Worm (Caenorhabditis elegans) whole organism, L2 larva: ENCODE results near the gene msp-56.

Source experiments
- C34F6.9 ChIP-seq: fragments of 150-350 bp; optimal IDR thresholded peaks from 2 replicates; lab custom pipeline; 2014; ENCODE audit warnings: missing biosample characterization, missing genetic modification characterization
- F13H6.1 ChIP-seq: sonication (generic microtip); optimal IDR thresholded peaks from 2 replicates; lab custom pipeline; 2016; ENCODE audit warnings: missing genetic modification characterization, missing compliant biosample characterization
- R02D3.7 ChIP-seq: fragments of 150-350 bp; optimal IDR thresholded peaks from 2 replicates; lab custom pipeline; 2014; ENCODE audit warnings: missing biosample characterization, missing genetic modification characterization
- Y55F3AM.14 ChIP-seq: fragments of 200-800 bp; sonication (Bioruptor generic); optimal IDR thresholded peaks from 2 replicates; lab custom pipeline; 2018; ENCODE audit warnings: mild to moderate bottlenecking, missing genetic modification characterization, missing compliant biosample characterization
- ZK546.5 ChIP-seq: sonication (generic microtip); optimal IDR thresholded peaks from 2 replicates; lab custom pipeline; 2017; ENCODE audit warnings: missing biosample characterization, missing genetic modification characterization
- alr-1 ChIP-seq: fragments of 150-350 bp; optimal IDR thresholded peaks from 2 replicates; lab custom pipeline; 2014; ENCODE audit warnings: missing biosample characterization, missing genetic modification characterization
- aly-2 ChIP-seq: fragments of 150-350 bp; optimal IDR thresholded peaks from 2 replicates; lab custom pipeline; 2014; ENCODE audit warnings: missing biosample characterization, missing genetic modification characterization
- ama-1 ChIP-seq: fragments of 150-350 bp; optimal IDR thresholded peaks from 2 replicates; lab custom pipeline; 2018; ENCODE audit warnings: inconsistent platforms
- blmp-1 ChIP-seq: sonication (generic microtip); optimal IDR thresholded peaks from 2 replicates; lab custom pipeline; 2017; ENCODE audit warnings: missing genetic modification characterization, mild to moderate bottlenecking, missing compliant biosample characterization, antibody characterized with exemption, moderate library complexity; ENCODE audit not compliant: insufficient read depth
- ceh-16 ChIP-seq: fragments of 150-350 bp; optimal IDR thresholded peaks from 2 replicates; lab custom pipeline; 2014; ENCODE audit warnings: missing biosample characterization, missing genetic modification characterization
- ceh-82 ChIP-seq: fragments of 150-350 bp; optimal IDR thresholded peaks from 2 replicates; lab custom pipeline; 2014; ENCODE audit warnings: missing biosample characterization, missing genetic modification characterization
- crh-2 ChIP-seq: sonication (generic microtip); optimal IDR thresholded peaks from 2 replicates; lab custom pipeline; 2017; ENCODE audit warnings: missing biosample characterization, missing genetic modification characterization
- dmd-4 ChIP-seq: sonication (generic microtip); optimal IDR thresholded peaks from 2 replicates; lab custom pipeline; 2017; ENCODE audit warnings: missing biosample characterization, missing genetic modification characterization
- egl-27 ChIP-seq: sonication (generic microtip); optimal IDR thresholded peaks from 3 replicates; lab custom pipeline; 2017; ENCODE audit warnings: missing biosample characterization, missing genetic modification reagents, missing genetic modification characterization
- elt-1 ChIP-seq: fragments of 150-350 bp; optimal IDR thresholded peaks from 2 replicates; lab custom pipeline; 2014; ENCODE audit warnings: missing biosample characterization, missing genetic modification characterization
- fos-1 ChIP-seq: fragments of 150-350 bp; optimal IDR thresholded peaks from 2 replicates; lab custom pipeline; 2014; ENCODE audit warnings: missing biosample characterization, missing genetic modification characterization
- gmeb-1 ChIP-seq: fragments of 150-350 bp; optimal IDR thresholded peaks from 2 replicates; lab custom pipeline; 2014; ENCODE audit warnings: missing biosample characterization, missing genetic modification characterization
- lin-11 ChIP-seq: fragments of 150-350 bp; sonication (generic microtip); optimal IDR thresholded peaks from 2 replicates; lab custom pipeline; 2014; ENCODE audit warnings: missing biosample characterization, missing genetic modification characterization, inconsistent platforms, mixed read lengths
- lin-13 ChIP-seq: fragments of 150-350 bp; optimal IDR thresholded peaks from 2 replicates; lab custom pipeline; 2014; ENCODE audit warnings: missing biosample characterization, missing genetic modification reagents, missing genetic modification characterization
- lin-39 ChIP-seq: fragments of 150-350 bp; optimal IDR thresholded peaks from 2 replicates; lab custom pipeline; 2014; ENCODE audit warnings: missing biosample characterization, missing genetic modification reagents, missing genetic modification characterization
- lsy-2 ChIP-seq, 2 experiments: fragments of 150-350 bp in 1 of 2; sonication (generic microtip) in 1 of 2; optimal IDR thresholded peaks; 2 replicates each; lab custom pipeline; 2014 to 2017; ENCODE audit warnings: missing biosample characterization in 2 of 2, missing genetic modification characterization in 2 of 2
- mab-5 ChIP-seq: fragments of 150-350 bp; optimal IDR thresholded peaks from 2 replicates; lab custom pipeline; 2014; ENCODE audit warnings: missing biosample characterization, missing genetic modification characterization
- mbf-1 ChIP-seq: sonication (generic microtip); optimal IDR thresholded peaks from 2 replicates; lab custom pipeline; 2017; ENCODE audit warnings: missing biosample characterization, missing genetic modification characterization
- mdl-1 ChIP-seq, 2 experiments: fragments of 150-350 bp in 1 of 2; sonication (generic microtip) in 1 of 2; optimal IDR thresholded peaks; 2 replicates each; lab custom pipeline; 2017; ENCODE audit warnings: missing biosample characterization in 2 of 2, missing genetic modification characterization in 2 of 2
- nhr-10 ChIP-seq: sonication (generic microtip); optimal IDR thresholded peaks from 2 replicates; lab custom pipeline; 2017; ENCODE audit warnings: missing biosample characterization, missing genetic modification characterization
- nhr-11 ChIP-seq: fragments of 150-350 bp; optimal IDR thresholded peaks from 2 replicates; lab custom pipeline; 2014; ENCODE audit warnings: missing biosample characterization, missing genetic modification characterization
- nhr-12 ChIP-seq: fragments of 150-350 bp; optimal IDR thresholded peaks from 2 replicates; lab custom pipeline; 2014; ENCODE audit warnings: missing biosample characterization, missing genetic modification characterization
- nhr-129 ChIP-seq: fragments of 150-350 bp; optimal IDR thresholded peaks from 2 replicates; lab custom pipeline; 2014; ENCODE audit warnings: missing biosample characterization, missing genetic modification characterization
- nhr-21 ChIP-seq: fragments of 150-350 bp; optimal IDR thresholded peaks from 2 replicates; lab custom pipeline; 2014; ENCODE audit warnings: missing biosample characterization, missing genetic modification characterization
- nhr-23 ChIP-seq: fragments of 150-350 bp; optimal IDR thresholded peaks from 2 replicates; lab custom pipeline; 2014; ENCODE audit warnings: missing biosample characterization, missing genetic modification reagents, missing genetic modification characterization
- nhr-237 ChIP-seq: fragments of 150-350 bp; optimal IDR thresholded peaks from 2 replicates; lab custom pipeline; 2014; ENCODE audit warnings: missing biosample characterization, missing genetic modification characterization
- nhr-25 ChIP-seq: fragments of 150-350 bp; sonication (generic microtip); optimal IDR thresholded peaks from 3 replicates; lab custom pipeline; 2014; ENCODE audit warnings: missing biosample characterization, missing genetic modification characterization
- peb-1 ChIP-seq: fragments of 150-350 bp; optimal IDR thresholded peaks from 2 replicates; lab custom pipeline; 2014; ENCODE audit warnings: missing biosample characterization, missing genetic modification characterization
- sem-4 ChIP-seq: fragments of 150-350 bp; optimal IDR thresholded peaks from 2 replicates; lab custom pipeline; 2014; ENCODE audit warnings: missing biosample characterization, missing genetic modification reagents, missing genetic modification characterization
- skn-1 ChIP-seq: sonication (generic microtip); optimal IDR thresholded peaks from 2 replicates; lab custom pipeline; 2017; ENCODE audit warnings: missing biosample characterization, missing genetic modification characterization
- sma-3 ChIP-seq: sonication (generic microtip); optimal IDR thresholded peaks from 2 replicates; lab custom pipeline; 2016; ENCODE audit warnings: missing genetic modification reagents, missing genetic modification characterization, missing compliant biosample characterization
- sma-9 ChIP-seq, 2 experiments: fragments of 150-350 bp in 1 of 2; sonication (generic microtip) in 1 of 2; optimal IDR thresholded peaks; 2 replicates each; lab custom pipeline; 2014 to 2016; ENCODE audit warnings: missing genetic modification characterization in 2 of 2, mild to moderate bottlenecking in 1 of 2, missing biosample characterization in 1 of 2, missing compliant biosample characterization in 1 of 2, missing genetic modification reagents in 1 of 2, moderate library complexity in 1 of 2
- snpc-4 ChIP-seq: fragments of 150-350 bp; optimal IDR thresholded peaks from 2 replicates; lab custom pipeline; 2014; ENCODE audit warnings: missing biosample characterization, missing genetic modification characterization
- unc-39 ChIP-seq: fragments of 150-350 bp; optimal IDR thresholded peaks from 2 replicates; lab custom pipeline; 2014; ENCODE audit warnings: missing biosample characterization, missing genetic modification characterization
- unc-55 ChIP-seq: fragments of 150-350 bp; sonication (generic microtip); optimal IDR thresholded peaks from 3 replicates; lab custom pipeline; 2014; ENCODE audit warnings: missing biosample characterization, missing genetic modification reagents, missing genetic modification characterization
- zag-1 ChIP-seq: fragments of 150-350 bp; optimal IDR thresholded peaks from 2 replicates; lab custom pipeline; 2014; ENCODE audit warnings: missing biosample characterization, missing genetic modification characterization
- ztf-1 ChIP-seq: fragments of 200-800 bp; sonication (Bioruptor generic); conservative IDR thresholded peaks from 2 replicates; pipeline ENCODE4 v1.3.6; 2022; ENCODE audit warnings: missing genetic modification characterization, missing compliant biosample characterization
- ztf-11 ChIP-seq: sonication (generic microtip); optimal IDR thresholded peaks from 2 replicates; lab custom pipeline; 2017; ENCODE audit warnings: missing biosample characterization, missing genetic modification characterization
- ztf-4 ChIP-seq: fragments of 150-350 bp; optimal IDR thresholded peaks from 2 replicates; lab custom pipeline; 2014; ENCODE audit warnings: missing biosample characterization, missing genetic modification characterization

The msp-56 gene

ce11 chrIV:9875646-9876045 is 34.3 kb downstream of the msp-56 start:
- TF ChIP-seq fos-1 (peak; percentile 95), ztf-4 (tag; lab: Kevin White, UChicago) (peak; percentile 45), nhr-129 (tag; lab: Kevin White, UChicago) (peak; percentile 37), Y55F3AM.14 (GFP tag; lab: Kevin White, UChicago) (no peak), lsy-2 (tag; optimal IDR thresholded peaks at IDR 0.05; lab: Kevin White, UChicago) (peak in 1 of 2 experiments; percentile 38), mab-5 (no peak), dmd-4 (no peak), crh-2 (tag; lab: Kevin White, UChicago) (peak; percentile 53), snpc-4 (tag; lab: Kevin White, UChicago) (no peak), sma-9 (GFP tag; optimal IDR thresholded peaks at IDR 0.05; lab: Kevin White, UChicago) (peak; percentile 91), sma-9 (tag; optimal IDR thresholded peaks at IDR 0.05; lab: Kevin White, UChicago) (no peak), gmeb-1 (tag; lab: Kevin White, UChicago) (peak; percentile 40), nhr-25 (tag; lab: Kevin White, UChicago) (peak; percentile 81), lin-11 (tag; lab: Kevin White, UChicago) (no peak), nhr-10 (no peak), ztf-11 (tag; lab: Kevin White, UChicago) (no peak), F13H6.1 (tag; lab: Kevin White, UChicago) (no peak), blmp-1 (peak; percentile 79), sma-3 (GFP tag; lab: Kevin White, UChicago) (peak; percentile 54), aly-2 (tag; lab: Kevin White, UChicago) (no peak), unc-55 (no peak), mdl-1 (tag; optimal IDR thresholded peaks at IDR 0.05; lab: Kevin White, UChicago) (peak in 1 of 2 experiments; percentile 47), nhr-23 (tag; lab: Kevin White, UChicago) (no peak), nhr-21 (peak; percentile 75)

ce11 chrIV:9878893-9879379 is 37.6 kb downstream of the msp-56 start, which contains the start of gene nhr-4:
TSS of gene nhr-4 (plus strand) at chrIV:9879329.
- TF ChIP-seq lin-13 (GFP tag; lab: Kevin White, UChicago) (no peak), sma-9 (GFP tag; optimal IDR thresholded peaks at IDR 0.05; lab: Kevin White, UChicago) (no peak), sma-9 (tag; optimal IDR thresholded peaks at IDR 0.05; lab: Kevin White, UChicago) (no peak)

ce11 chrIV:9884257-9884656 is 42.9 kb downstream of the msp-56 start, which contains the start of the genes prp-18 and mccc-1:
TSS of gene prp-18 (minus strand) at chrIV:9884383.
TSS of gene mccc-1 (plus strand) at chrIV:9884570.
- no peak for TF ChIP-seq ceh-16 (tag; lab: Kevin White, UChicago)
- no peak for TF ChIP-seq snpc-4 (tag; lab: Kevin White, UChicago)
- no peak for TF ChIP-seq ztf-1 (GFP tag; lab: Robert Waterston, UW)
- TF ChIP-seq Y55F3AM.14 (GFP tag; lab: Kevin White, UChicago), result no peak
- no peak for TF ChIP-seq ama-1 (lab: Kevin White, UChicago)
- no peak for TF ChIP-seq blmp-1
- TF ChIP-seq egl-27 (tag; lab: Kevin White, UChicago), result no peak
- TF ChIP-seq alr-1, result no peak
- no peak for TF ChIP-seq dmd-4
- no peak for TF ChIP-seq skn-1 (tag; lab: Kevin White, UChicago)
- TF ChIP-seq sma-9 (GFP tag; optimal IDR thresholded peaks at IDR 0.05; lab: Kevin White, UChicago), result peak; percentile 23
- TF ChIP-seq sma-9 (tag; optimal IDR thresholded peaks at IDR 0.05; lab: Kevin White, UChicago), result no peak
- TF ChIP-seq R02D3.7 (tag; lab: Kevin White, UChicago), result no peak
- TF ChIP-seq nhr-12, result no peak
- TF ChIP-seq nhr-21, result no peak
- TF ChIP-seq zag-1 (tag; lab: Kevin White, UChicago), result no peak
- TF ChIP-seq nhr-237 (tag; lab: Kevin White, UChicago), result no peak
- peak; percentile 47 for TF ChIP-seq fos-1
- TF ChIP-seq elt-1 (tag; lab: Kevin White, UChicago), result no peak
- peak; percentile 11 for TF ChIP-seq sem-4 (tag; lab: Kevin White, UChicago)
- TF ChIP-seq ztf-11 (tag; lab: Kevin White, UChicago), result no peak
- no peak for TF ChIP-seq unc-39 (tag; lab: Kevin White, UChicago)
- TF ChIP-seq aly-2 (tag; lab: Kevin White, UChicago), result no peak
- TF ChIP-seq unc-55, result peak; percentile 82
- no peak for TF ChIP-seq ZK546.5
- TF ChIP-seq lin-39 (tag; lab: Kevin White, UChicago), result no peak
- no peak for TF ChIP-seq nhr-11 (tag; lab: Kevin White, UChicago)
- TF ChIP-seq nhr-129 (tag; lab: Kevin White, UChicago), result peak; percentile 51
- peak; percentile 90 for TF ChIP-seq C34F6.9 (tag; lab: Kevin White, UChicago)
- no peak for TF ChIP-seq mab-5
- no peak for TF ChIP-seq mbf-1 (tag; lab: Kevin White, UChicago)
- no peak for TF ChIP-seq ztf-4 (tag; lab: Kevin White, UChicago)
- TF ChIP-seq gmeb-1 (tag; lab: Kevin White, UChicago), result peak; percentile 21
- peak; percentile 60 for TF ChIP-seq crh-2 (tag; lab: Kevin White, UChicago)
- TF ChIP-seq mdl-1 (tag; optimal IDR thresholded peaks at IDR 0.05; lab: Kevin White, UChicago), result no peak
- no peak for TF ChIP-seq peb-1 (tag; lab: Kevin White, UChicago)
- TF ChIP-seq ceh-82, result no peak
